Fruit fly (Drosophila melanogaster): Measurements from ENCODE around the gene CG31140.

- no peak for TF ChIP-seq Dfd (GFP tag; optimal IDR thresholded peaks at IDR 0.05)
- TF ChIP-seq dsf (GFP tag; optimal IDR thresholded peaks at IDR 0.05; ENCODE audit: borderline replicate concordance), result no peak
Measured at dm6 chr3R:23964913-23965718, 2.1 kb downstream of the CG31140 start.
